Fruit fly (Drosophila melanogaster) whole organism, embryonic: ENCODE data around the gene CG42536.

Experiments
- CG12391 ChIP-seq: fragments of 200-800 bp; sonication (Bioruptor generic); optimal IDR thresholded peaks from 3 replicates; lab custom pipeline; 2018; ENCODE audit warnings: missing biosample characterization, mild to moderate bottlenecking, missing genetic modification characterization, moderate library complexity
- CG15011 ChIP-seq: fragments of 200-800 bp; sonication (Bioruptor generic); optimal IDR thresholded peaks from 3 replicates; lab custom pipeline; 2018; ENCODE audit warnings: missing biosample characterization, mild to moderate bottlenecking, missing genetic modification characterization
- CG17328 ChIP-seq: fragments of 200-800 bp; sonication (Bioruptor generic); IDR thresholded peaks from 2 replicates; pipeline ENCODE4 v1.3.6; 2022; ENCODE audit warnings: missing biosample characterization, missing genetic modification characterization
- CG18599 ChIP-seq: fragments of 200-800 bp; sonication (Bioruptor generic); optimal IDR thresholded peaks from 3 replicates; lab custom pipeline; 2017; ENCODE audit warnings: missing biosample characterization, missing genetic modification characterization, mild to moderate bottlenecking, moderate library complexity, missing genetic modification reagents
- CG3281 ChIP-seq: fragments of 200-800 bp; sonication (Bioruptor generic); optimal IDR thresholded peaks from 3 replicates; lab custom pipeline; 2017; ENCODE audit warnings: missing biosample characterization, mild to moderate bottlenecking, missing genetic modification characterization
- CG3847 ChIP-seq: fragments of 200-800 bp; sonication (Bioruptor generic); IDR thresholded peaks from 2 replicates; pipeline ENCODE4 v1.3.6; 2022; ENCODE audit warnings: missing biosample characterization, missing genetic modification characterization
- CG4404 ChIP-seq: fragments of 200-800 bp; sonication (Bioruptor generic); IDR thresholded peaks from 2 replicates; pipeline ENCODE4 v1.3.6; 2022; ENCODE audit warnings: missing biosample characterization, missing genetic modification characterization
- CG6654 ChIP-seq: fragments of 200-800 bp; sonication (Bioruptor generic); optimal IDR thresholded peaks from 2 replicates; lab custom pipeline; 2017; ENCODE audit warnings: missing biosample characterization, mild to moderate bottlenecking, missing genetic modification characterization
- CG7271 ChIP-seq: fragments of 200-800 bp; sonication (Bioruptor generic); optimal IDR thresholded peaks from 2 replicates; lab custom pipeline; 2018; ENCODE audit warnings: missing biosample characterization, mild to moderate bottlenecking, missing genetic modification characterization, moderate library complexity
- CG7357 ChIP-seq: fragments of 200-800 bp; sonication (Bioruptor generic); IDR thresholded peaks from 3 replicates; pipeline ENCODE4 v1.3.6; 2022; ENCODE audit warnings: missing biosample characterization, missing genetic modification characterization
- CG7839 ChIP-seq: fragments of 200-800 bp; sonication (Bioruptor generic); optimal IDR thresholded peaks from 3 replicates; lab custom pipeline; 2018; ENCODE audit warnings: missing biosample characterization, mild to moderate bottlenecking, missing genetic modification characterization, moderate library complexity
- CG8388 ChIP-seq: fragments of 200-800 bp; sonication (Bioruptor generic); optimal IDR thresholded peaks from 2 replicates; lab custom pipeline; 2019; ENCODE audit warnings: missing biosample characterization, mild to moderate bottlenecking, missing genetic modification characterization, moderate library complexity
- CG9215 ChIP-seq: fragments of 200-800 bp; sonication (Bioruptor generic); IDR thresholded peaks from 2 replicates; pipeline ENCODE4 v1.3.6; 2022; ENCODE audit warnings: missing biosample characterization, missing genetic modification characterization
- CG9609 ChIP-seq: fragments of 200-800 bp; sonication (Bioruptor generic); optimal IDR thresholded peaks from 3 replicates; lab custom pipeline; 2016; ENCODE audit warnings: missing biosample characterization, missing genetic modification characterization
- Dek ChIP-seq: fragments of 200-800 bp; sonication (Bioruptor generic); optimal IDR thresholded peaks from 3 replicates; lab custom pipeline; 2019; ENCODE audit warnings: missing biosample characterization, mild to moderate bottlenecking, missing genetic modification characterization, moderate library complexity
- Dfd ChIP-seq, 2 experiments: fragments of >200 bp; optimal IDR thresholded peaks; 2 replicates each; lab custom pipeline; 2017; ENCODE audit warnings: missing biosample characterization in 2 of 2, missing genetic modification characterization in 2 of 2
- ERR ChIP-seq: fragments of 200-800 bp; sonication (Bioruptor generic); optimal IDR thresholded peaks from 2 replicates; lab custom pipeline; 2016; ENCODE audit warnings: missing biosample characterization, missing genetic modification characterization
- Fer2 ChIP-seq: fragments of 200-800 bp; sonication (Bioruptor generic); optimal IDR thresholded peaks from 2 replicates; lab custom pipeline; 2018; ENCODE audit warnings: missing biosample characterization, mild to moderate bottlenecking, missing genetic modification characterization, moderate library complexity
- Hr39 ChIP-seq: fragments of >200 bp; optimal IDR thresholded peaks from 2 replicates; lab custom pipeline; 2017
- Hr78 ChIP-seq, 2 experiments: fragments of 200-800 bp in 1 of 2; fragments of >200 bp in 1 of 2; sonication (Bioruptor generic) in 1 of 2; optimal IDR thresholded peaks; 2 replicates each; lab custom pipeline; 2017 to 2019; ENCODE audit warnings: missing biosample characterization in 2 of 2, missing genetic modification characterization in 2 of 2, mild to moderate bottlenecking in 1 of 2, moderate library complexity in 1 of 2
- MTF-1 ChIP-seq: fragments of 200-800 bp; sonication (Bioruptor generic); optimal IDR thresholded peaks from 2 replicates; lab custom pipeline; 2018; ENCODE audit warnings: missing biosample characterization, mild to moderate bottlenecking, missing genetic modification characterization, borderline replicate concordance
- Oli ChIP-seq: fragments of 200-800 bp; sonication (Bioruptor generic); optimal IDR thresholded peaks from 2 replicates; lab custom pipeline; 2018; ENCODE audit warnings: missing biosample characterization, mild to moderate bottlenecking, missing genetic modification characterization, moderate library complexity
- Sox102F ChIP-seq: fragments of 200-800 bp; sonication (Bioruptor generic); optimal IDR thresholded peaks from 2 replicates; lab custom pipeline; 2018; ENCODE audit warnings: missing biosample characterization, mild to moderate bottlenecking, missing genetic modification characterization, moderate library complexity
- TFAM ChIP-seq: fragments of 200-800 bp; sonication (Bioruptor generic); optimal IDR thresholded peaks from 2 replicates; lab custom pipeline; 2017; ENCODE audit warnings: missing biosample characterization, missing genetic modification characterization, inconsistent platforms
- ab ChIP-seq: fragments of 200-800 bp; sonication (Bioruptor generic); optimal IDR thresholded peaks from 2 replicates; lab custom pipeline; 2016; ENCODE audit warnings: missing biosample characterization, missing genetic modification characterization
- ara ChIP-seq: fragments of 200-800 bp; sonication (Bioruptor generic); IDR thresholded peaks from 2 replicates; pipeline ENCODE4 v1.3.6; 2022; ENCODE audit warnings: missing biosample characterization, missing genetic modification characterization
- ash1 ChIP-seq: fragments of 200-800 bp; sonication (Bioruptor generic); optimal IDR thresholded peaks from 2 replicates; lab custom pipeline; 2018; ENCODE audit warnings: missing biosample characterization, mild to moderate bottlenecking, missing genetic modification characterization
- cato ChIP-seq: fragments of 200-800 bp; sonication (Bioruptor generic); optimal IDR thresholded peaks from 2 replicates; lab custom pipeline; 2016; ENCODE audit warnings: missing biosample characterization, missing genetic modification characterization, borderline replicate concordance
- crol ChIP-seq: fragments of 200-800 bp; sonication (Bioruptor generic); IDR thresholded peaks from 2 replicates; pipeline ENCODE4 v1.3.6; 2022; ENCODE audit warnings: missing biosample characterization, missing genetic modification characterization
- dysf ChIP-seq: fragments of 200-800 bp; sonication (Bioruptor generic); IDR thresholded peaks from 3 replicates; pipeline ENCODE4 v1.3.6; 2022; ENCODE audit warnings: missing biosample characterization, missing genetic modification characterization
- fd96Cb ChIP-seq: fragments of 200-800 bp; sonication (Bioruptor generic); optimal IDR thresholded peaks from 2 replicates; lab custom pipeline; 2018; ENCODE audit warnings: missing biosample characterization, mild to moderate bottlenecking, missing genetic modification characterization, moderate library complexity
- grau ChIP-seq: fragments of 200-800 bp; optimal IDR thresholded peaks from 3 replicates; lab custom pipeline; 2019; ENCODE audit warnings: missing biosample characterization, mild to moderate bottlenecking, missing genetic modification characterization, moderate library complexity
- gsb ChIP-seq: fragments of 200-800 bp; sonication (Bioruptor generic); IDR thresholded peaks from 2 replicates; pipeline ENCODE4 v1.3.6; 2022; ENCODE audit warnings: missing biosample characterization, missing genetic modification characterization
- jigr1 ChIP-seq: fragments of 200-800 bp; sonication (Bioruptor generic); IDR thresholded peaks from 3 replicates; pipeline ENCODE4 v1.3.6; 2022; ENCODE audit warnings: missing biosample characterization, missing genetic modification characterization
- jumu ChIP-seq: fragments of 200-800 bp; sonication (Bioruptor generic); optimal IDR thresholded peaks from 3 replicates; lab custom pipeline; 2016; ENCODE audit warnings: missing biosample characterization, missing genetic modification characterization
- ken ChIP-seq: fragments of 200-800 bp; sonication (Bioruptor generic); IDR thresholded peaks from 3 replicates; pipeline ENCODE4 v1.3.6; 2022; ENCODE audit warnings: missing biosample characterization, missing genetic modification characterization
- knrl ChIP-seq: fragments of 200-800 bp; sonication (Bioruptor generic); IDR thresholded peaks from 3 replicates; pipeline ENCODE4 v1.3.6; 2022; ENCODE audit warnings: missing biosample characterization, missing genetic modification characterization; ENCODE audit not compliant: partially characterized antibody
- lola ChIP-seq, 3 experiments: fragments of >200 bp in 2 of 3; fragments of 200-800 bp in 1 of 3; sonication (Bioruptor generic) in 1 of 3; optimal IDR thresholded peaks; 2 replicates each; lab custom pipeline; 2017 to 2019; ENCODE audit warnings: missing biosample characterization in 3 of 3, missing genetic modification characterization in 3 of 3, mild to moderate bottlenecking in 1 of 3, moderate library complexity in 1 of 3
- mld ChIP-seq: fragments of 200-800 bp; sonication (Bioruptor generic); IDR thresholded peaks from 3 replicates; pipeline ENCODE4 v1.3.6; 2022; ENCODE audit warnings: missing biosample characterization, missing genetic modification characterization; ENCODE audit not compliant: partially characterized antibody
- pum ChIP-seq: fragments of 200-800 bp; sonication (Bioruptor generic); optimal IDR thresholded peaks from 2 replicates; lab custom pipeline; 2016; ENCODE audit warnings: missing biosample characterization, missing genetic modification characterization
- row ChIP-seq: fragments of 200-800 bp; sonication (Bioruptor generic); IDR thresholded peaks from 3 replicates; pipeline ENCODE4 v1.3.6; 2022; ENCODE audit warnings: missing biosample characterization, missing genetic modification characterization
- schlank ChIP-seq: fragments of 200-800 bp; sonication (Bioruptor generic); optimal IDR thresholded peaks from 2 replicates; lab custom pipeline; 2018; ENCODE audit warnings: missing biosample characterization, mild to moderate bottlenecking, missing genetic modification characterization
- slp2 ChIP-seq: fragments of 200-800 bp; sonication (Bioruptor generic); optimal IDR thresholded peaks from 2 replicates; lab custom pipeline; 2016; ENCODE audit warnings: missing biosample characterization, missing genetic modification characterization
- so ChIP-seq: fragments of 200-800 bp; sonication (Bioruptor generic); IDR thresholded peaks from 3 replicates; pipeline ENCODE4 v1.3.6; 2022; ENCODE audit warnings: missing biosample characterization, missing genetic modification characterization
- sr ChIP-seq: fragments of 200-800 bp; sonication (Bioruptor generic); IDR thresholded peaks from 3 replicates; pipeline ENCODE4 v1.3.6; 2022; ENCODE audit warnings: missing biosample characterization, missing genetic modification characterization
- sug ChIP-seq: fragments of 200-800 bp; optimal IDR thresholded peaks from 2 replicates; lab custom pipeline; 2019; ENCODE audit warnings: missing biosample characterization, mild to moderate bottlenecking, missing genetic modification characterization, moderate library complexity
- tup ChIP-seq: fragments of 200-800 bp; sonication (Bioruptor generic); optimal IDR thresholded peaks from 2 replicates; lab custom pipeline; 2016; ENCODE audit warnings: missing biosample characterization, mild to moderate bottlenecking, missing genetic modification characterization, moderate library complexity
- zen ChIP-seq: fragments of 200-800 bp; sonication (Bioruptor generic); optimal IDR thresholded peaks from 3 replicates; lab custom pipeline; 2018; ENCODE audit warnings: missing biosample characterization, mild to moderate bottlenecking, missing genetic modification characterization, moderate library complexity

The CG42536 gene

DNA sequence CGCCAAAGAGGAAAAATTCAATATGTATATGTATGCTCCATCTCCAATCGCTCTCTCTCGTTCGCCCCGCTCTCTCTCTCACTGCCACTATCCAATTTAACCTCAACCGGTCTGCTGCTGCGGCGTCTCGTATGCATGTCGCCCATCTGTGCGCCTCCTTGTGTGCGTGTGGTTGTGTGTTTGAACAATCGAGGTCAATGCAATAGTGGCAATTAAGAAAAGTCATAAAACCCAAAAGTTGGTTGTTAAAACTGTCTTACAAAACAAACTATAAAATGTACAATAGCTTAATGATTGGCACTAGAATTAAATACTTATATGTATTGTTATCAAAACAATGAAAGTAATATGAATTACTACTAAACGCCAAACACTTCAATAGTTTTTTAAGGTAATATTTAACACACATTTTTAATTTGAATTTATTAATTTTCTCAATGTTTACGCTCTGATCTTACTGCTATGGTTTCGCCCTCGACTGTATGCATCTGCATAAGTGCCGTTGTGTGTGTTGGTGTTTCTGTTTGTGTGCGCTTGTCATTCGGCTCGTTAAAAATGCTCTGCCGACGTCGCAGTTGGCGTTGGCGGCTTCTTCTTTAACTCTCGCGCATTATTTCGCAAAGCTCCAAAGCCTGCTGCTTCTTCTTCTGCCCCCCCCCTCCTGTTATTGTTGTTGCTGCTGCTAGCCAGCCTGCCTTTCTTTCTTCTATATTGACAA is 35.7 kb upstream of the CG42536 start (continued):
- peak; percentile 96 for TF ChIP-seq cato (GFP tag; lab: Kevin White, UChicago)
- TF ChIP-seq Dfd (GFP tag; optimal IDR thresholded peaks at IDR 0.05; lab: Kevin White, UChicago) = peak in 1 of 2 experiments; percentile 41
- TF ChIP-seq dysf (GFP tag; lab: Robert Waterston, UW) = peak; percentile 95
- TF ChIP-seq CG6654 (GFP tag; lab: Kevin White, UChicago) = peak; percentile 82
- TF ChIP-seq schlank (tag; lab: Kevin White, UChicago) = peak; percentile 84
- TF ChIP-seq CG7839 (tag; lab: Kevin White, UChicago) = peak; percentile 99
- TF ChIP-seq ash1 (GFP tag; lab: Kevin White, UChicago) = peak; percentile 66
- TF ChIP-seq CG4404 (GFP tag; lab: Robert Waterston, UW) = peak; percentile 90
- TF ChIP-seq CG15011 (GFP tag; lab: Kevin White, UChicago) = peak; percentile 98
- TF ChIP-seq TFAM (GFP tag; lab: Kevin White, UChicago) = peak; percentile 90
- TF ChIP-seq CG7357 (GFP tag; lab: Robert Waterston, UW) = peak; percentile 88
- TF ChIP-seq Fer2 (tag; lab: Kevin White, UChicago) = peak; percentile 94
- TF ChIP-seq ab (GFP tag; lab: Kevin White, UChicago) = peak; percentile 51
- peak; percentile 97 for TF ChIP-seq CG3281 (GFP tag; lab: Kevin White, UChicago)
- TF ChIP-seq CG3847 (GFP tag; lab: Robert Waterston, UW) = peak; percentile 91
- TF ChIP-seq Oli (tag; lab: Kevin White, UChicago) = peak; percentile 98
- TF ChIP-seq mld (GFP tag; lab: Robert Waterston, UW) = no peak
- peak; percentile 75 for TF ChIP-seq ken (GFP tag; lab: Robert Waterston, UW)
- TF ChIP-seq Dek (tag; lab: Kevin White, UChicago) = peak; percentile 95
- TF ChIP-seq fd96Cb (tag; lab: Kevin White, UChicago) = peak; percentile 97
- no peak for TF ChIP-seq sr (GFP tag; lab: Robert Waterston, UW)
- TF ChIP-seq Hr39 (lab: Kevin White, UChicago) = no peak
- TF ChIP-seq MTF-1 (GFP tag; lab: Kevin White, UChicago) = peak; percentile 83
- TF ChIP-seq grau (tag; lab: Kevin White, UChicago) = peak; percentile 97
- TF ChIP-seq lola (GFP tag; optimal IDR thresholded peaks at IDR 0.05; lab: Kevin White, UChicago) = peak in 1 of 3 experiments; percentile 99
- TF ChIP-seq ERR = peak; percentile 50
- TF ChIP-seq jumu = peak; percentile 91
- TF ChIP-seq row (GFP tag; lab: Robert Waterston, UW) = peak; percentile 97
- peak; percentile 69 for TF ChIP-seq CG9609
- TF ChIP-seq so (GFP tag; lab: Robert Waterston, UW) = peak; percentile 93
- TF ChIP-seq Sox102F = peak; percentile 97
- TF ChIP-seq CG9215 = peak; percentile 88
- TF ChIP-seq CG8388 = peak; percentile 98
- peak; percentile 90 for TF ChIP-seq CG7271
- no peak for TF ChIP-seq knrl
- peak; percentile 76 for TF ChIP-seq slp2 (GFP tag; lab: Kevin White, UChicago)
- TF ChIP-seq pum = peak; percentile 77
- peak; percentile 95 for TF ChIP-seq sug (tag; lab: Kevin White, UChicago)
- TF ChIP-seq tup (GFP tag; lab: Kevin White, UChicago) = peak; percentile 70
- peak; percentile 90 for TF ChIP-seq ara (GFP tag; lab: Robert Waterston, UW)
- TF ChIP-seq CG18599 (GFP tag; lab: Kevin White, UChicago) = peak; percentile 96
- TF ChIP-seq gsb (GFP tag; lab: Robert Waterston, UW) = peak; percentile 81
- peak; percentile 90 for TF ChIP-seq CG17328
- peak in 1 of 2 experiments; percentile 96 for TF ChIP-seq Hr78 (GFP tag; optimal IDR thresholded peaks at IDR 0.05; lab: Kevin White, UChicago)
- peak; percentile 98 for TF ChIP-seq zen (tag; lab: Kevin White, UChicago)
- peak; percentile 15; the same call in 1 of the 2 replicates for TF ChIP-seq crol (GFP tag; lab: Robert Waterston, UW)
- peak; percentile 99 for TF ChIP-seq CG12391 (tag; lab: Kevin White, UChicago)
- peak; percentile 88 for TF ChIP-seq jigr1 (GFP tag; lab: Robert Waterston, UW)
